Worm (Caenorhabditis elegans): ENCODE data around the gene C45G9.8.

Gene C45G9.8

DNA sequence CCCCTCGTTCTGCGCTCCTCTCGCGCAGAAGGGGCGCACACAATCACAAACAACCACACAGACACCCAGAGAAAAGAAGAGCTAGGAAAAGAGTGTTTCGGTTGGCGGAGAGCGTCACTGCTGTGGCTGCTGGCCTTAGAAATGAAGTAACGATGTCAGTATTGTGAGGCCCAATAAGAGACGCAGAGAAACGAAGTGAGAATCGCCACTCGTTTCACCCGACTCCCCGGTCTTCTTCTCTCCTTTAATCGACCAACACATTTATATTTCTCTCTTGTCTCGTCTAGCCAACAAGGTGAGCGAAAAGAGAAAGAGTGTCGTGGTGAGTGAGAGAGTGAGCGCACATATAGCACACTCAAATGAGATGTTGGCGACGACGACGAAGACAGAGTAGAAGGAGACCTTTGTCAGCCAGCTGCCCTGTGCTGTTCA is 39.5 kb downstream of the C45G9.8 start (continued):
- no peak for TF ChIP-seq aly-2 (tag; optimal IDR thresholded peaks at IDR 0.05)
- TF ChIP-seq egl-5 (tag; optimal IDR thresholded peaks at IDR 0.05) = peak; percentile 26
- no peak for TF ChIP-seq nhr-237 (tag; optimal IDR thresholded peaks at IDR 0.05)
- TF ChIP-seq nfya-1 (tag; optimal IDR thresholded peaks at IDR 0.05; ENCODE audit: insufficient read depth) = peak; percentile 91
- TF ChIP-seq fos-1 (tag; optimal IDR thresholded peaks at IDR 0.05) = peak; percentile 15

DNA sequence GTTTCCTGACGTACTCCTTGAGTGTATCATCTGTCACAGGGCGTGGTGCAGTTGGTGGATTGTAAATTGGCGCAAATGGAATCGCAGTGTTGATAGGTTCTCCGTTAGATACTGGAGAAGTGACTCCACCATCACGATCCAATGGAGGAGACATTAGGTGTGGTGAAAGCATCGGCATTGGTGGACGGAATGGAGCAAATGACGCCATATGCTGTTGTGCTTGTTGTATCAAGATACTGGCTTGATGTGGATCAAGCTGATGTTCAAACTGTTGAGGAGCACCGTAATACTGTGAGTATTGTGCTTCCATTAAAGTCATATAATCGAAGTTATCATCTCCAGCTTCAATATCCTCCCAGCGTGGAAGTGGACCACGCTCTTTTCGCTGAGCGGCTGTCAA is 41.0 kb downstream of the C45G9.8 start:
- TF ChIP-seq mdl-1 (tag; optimal IDR thresholded peaks at IDR 0.05) = no peak
- TF ChIP-seq nfya-1 (tag; optimal IDR thresholded peaks at IDR 0.05; ENCODE audit: insufficient read depth) = no peak
- TF ChIP-seq R02D3.7 (tag; optimal IDR thresholded peaks at IDR 0.05) = no peak
- TF ChIP-seq ceh-28 (tag; optimal IDR thresholded peaks at IDR 0.05) = no peak
- TF ChIP-seq nhr-76 (tag; optimal IDR thresholded peaks at IDR 0.05) = no peak
- no peak for TF ChIP-seq ztf-4 (tag; optimal IDR thresholded peaks at IDR 0.05)

- TF ChIP-seq ztf-4 (tag; optimal IDR thresholded peaks at IDR 0.05) = no peak
- no peak for TF ChIP-seq nhr-11 (tag; optimal IDR thresholded peaks at IDR 0.05)
- TF ChIP-seq elt-1 (tag; optimal IDR thresholded peaks at IDR 0.05) = no peak
- TF ChIP-seq nhr-23 (tag; optimal IDR thresholded peaks at IDR 0.05) = no peak
- no peak for TF ChIP-seq elt-2 (tag; optimal IDR thresholded peaks at IDR 0.05)
- no peak for TF ChIP-seq nhr-67 (tag; optimal IDR thresholded peaks at IDR 0.05)
- TF ChIP-seq nhr-28 (tag; optimal IDR thresholded peaks at IDR 0.05) = no peak
- TF ChIP-seq eor-1 (tag; optimal IDR thresholded peaks at IDR 0.05) = no peak
- no peak for TF ChIP-seq nhr-77 (tag; optimal IDR thresholded peaks at IDR 0.05)
- TF ChIP-seq pqm-1 (tag; optimal IDR thresholded peaks at IDR 0.05) = no peak
- no peak for TF ChIP-seq mml-1 (tag; optimal IDR thresholded peaks at IDR 0.05)
- no peak for TF ChIP-seq fos-1 (tag; optimal IDR thresholded peaks at IDR 0.05)
- TF ChIP-seq ceh-9 (tag; optimal IDR thresholded peaks at IDR 0.05) = no peak
- TF ChIP-seq egl-27 (tag; optimal IDR thresholded peaks at IDR 0.05) = no peak
- no peak for TF ChIP-seq elt-3 (tag; optimal IDR thresholded peaks at IDR 0.05)
- TF ChIP-seq skn-1 (tag; optimal IDR thresholded peaks at IDR 0.05) = no peak
- TF ChIP-seq ZK546.5 (tag; optimal IDR thresholded peaks at IDR 0.05) = no peak
- TF ChIP-seq aly-2 (tag; optimal IDR thresholded peaks at IDR 0.05) = no peak
- TF ChIP-seq pha-4 (tag; optimal IDR thresholded peaks at IDR 0.05) = no peak
- no peak for TF ChIP-seq ceh-16 (tag; optimal IDR thresholded peaks at IDR 0.05)
Observed at ce11 chrIII:5010723-5011122, 42.7 kb downstream of the C45G9.8 start.

ce11 chrIII:5008730-5009129 is 44.7 kb downstream of the C45G9.8 start, which contains the start of gene R144.11:
TSS of gene R144.11 (minus strand) at chrIII:5008830.
- TF ChIP-seq unc-62 (GFP tag; optimal IDR thresholded peaks at IDR 0.05) (no peak), nhr-43 (tag; optimal IDR thresholded peaks at IDR 0.05; ENCODE audit: poor library complexity, severe bottlenecking) (no peak), daf-12 (tag; optimal IDR thresholded peaks at IDR 0.05) (no peak), nhr-67 (tag; optimal IDR thresholded peaks at IDR 0.05) (no peak), nhr-23 (tag; optimal IDR thresholded peaks at IDR 0.05) (no peak), ama-1 (optimal IDR thresholded peaks at IDR 0.05) (no peak), hmg-11 (tag; optimal IDR thresholded peaks at IDR 0.05) (no peak), nhr-237 (tag; optimal IDR thresholded peaks at IDR 0.05) (no peak), egl-27 (tag; optimal IDR thresholded peaks at IDR 0.05) (no peak), ztf-4 (tag; optimal IDR thresholded peaks at IDR 0.05) (no peak), nhr-12 (tag; optimal IDR thresholded peaks at IDR 0.05) (no peak), zag-1 (tag; optimal IDR thresholded peaks at IDR 0.05) (no peak), fkh-10 (GFP tag; optimal IDR thresholded peaks at IDR 0.05) (no peak), elt-1 (tag; optimal IDR thresholded peaks at IDR 0.05) (no peak)

- TF ChIP-seq nhr-67 (tag; optimal IDR thresholded peaks at IDR 0.05) = no peak
- TF ChIP-seq fos-1 (tag; optimal IDR thresholded peaks at IDR 0.05) = no peak
- TF ChIP-seq ZK546.5 (tag; optimal IDR thresholded peaks at IDR 0.05) = no peak
Observed at ce11 chrIII:5006881-5007280, 46.6 kb downstream of the C45G9.8 start, which contains the start of gene R144.12. TSS of gene R144.12 (minus strand) at chrIII:5006981.
